Fruit fly (Drosophila melanogaster) ovary, adult (tissue): ENCODE measurements around the gene Rpp30.

Experiments
- CG17801 ChIP-seq: fragments of 200-800 bp; optimal IDR thresholded peaks from 2 replicates; lab custom pipeline; 2019; ENCODE audit warnings: missing biosample characterization, mild to moderate bottlenecking, missing genetic modification characterization, moderate library complexity; ENCODE audit not compliant: partially characterized antibody

The Rpp30 gene

dm6 chr2L:240176-240769 lies 11.9 kb downstream of the Rpp30 start:
- TF ChIP-seq CG17801, result no peak

dm6 chr2L:232187-232586 lies 20.0 kb downstream of the Rpp30 start, which contains the start of gene CG13693:
TSS of gene CG13693 (plus strand) at chr2L:232487.
- no peak for TF ChIP-seq CG17801

- TF ChIP-seq CG17801, result no peak
Measured at dm6 chr2L:228246-228645, 23.9 kb downstream of the Rpp30 start.

- TF ChIP-seq CG17801, result no peak
Measured at dm6 chr2L:225386-225682, 26.8 kb downstream of the Rpp30 start.

dm6 chr2L:224599-225385 lies 27.4 kb downstream of the Rpp30 start:
- no peak for TF ChIP-seq CG17801

- TF ChIP-seq CG17801, result no peak
Measured at dm6 chr2L:223867-224598, 28.1 kb downstream of the Rpp30 start.

dm6 chr2L:223351-223750 lies 28.8 kb downstream of the Rpp30 start:
- peak; percentile 34 for TF ChIP-seq CG17801

- TF ChIP-seq CG17801, result no peak
Measured at dm6 chr2L:222867-223266, 29.3 kb downstream of the Rpp30 start.

- peak; percentile 22 for TF ChIP-seq CG17801
Measured at dm6 chr2L:221939-222489, 30.2 kb downstream of the Rpp30 start.

- no peak for TF ChIP-seq CG17801
Measured at dm6 chr2L:221152-221551, 31.0 kb downstream of the Rpp30 start.

dm6 chr2L:220509-220908 lies 31.7 kb downstream of the Rpp30 start:
- TF ChIP-seq CG17801, result peak; percentile 11

dm6 chr2L:219441-220033 lies 32.6 kb downstream of the Rpp30 start:
- TF ChIP-seq CG17801, result no peak

dm6 chr2L:207129-207813 lies 44.9 kb downstream of the Rpp30 start, which contains the start of the genes Tbc1d15-17 and CG11617:
TSS of gene Tbc1d15-17 (plus strand) at chr2L:207179.
TSS of gene CG11617 (minus strand) at chr2L:207297.
- TF ChIP-seq CG17801, result peak; percentile 1

dm6 chr2L:206556-206955 lies 45.6 kb downstream of the Rpp30 start:
- TF ChIP-seq CG17801, result no peak

- no peak for TF ChIP-seq CG17801
Measured at dm6 chr2L:204557-204956, 47.6 kb downstream of the Rpp30 start.

- peak; percentile 45 for TF ChIP-seq CG17801
Measured at dm6 chr2L:203529-204127, 48.5 kb downstream of the Rpp30 start, which contains the start of gene mRpL10. TSS of gene mRpL10 (plus strand) at chr2L:203779.
